Fruit fly (Drosophila melanogaster) whole organism, prepupa: ENCODE results near the gene CG32428.

ENCODE experiments used
- CG1621 ChIP-seq: fragments of 200-800 bp; sonication (Bioruptor generic); optimal IDR thresholded peaks from 3 replicates; lab custom pipeline; 2018; ENCODE audit warnings: missing biosample characterization, mild to moderate bottlenecking, missing genetic modification characterization
- Hr38 ChIP-seq: sonication (Bioruptor generic); optimal IDR thresholded peaks from 2 replicates; lab custom pipeline; 2016; ENCODE audit warnings: missing biosample characterization, missing genetic modification characterization
- cyc ChIP-seq: fragments of 200-800 bp; sonication (Bioruptor generic); optimal IDR thresholded peaks from 3 replicates; lab custom pipeline; 2016; ENCODE audit warnings: missing biosample characterization, missing genetic modification characterization

DNA sequence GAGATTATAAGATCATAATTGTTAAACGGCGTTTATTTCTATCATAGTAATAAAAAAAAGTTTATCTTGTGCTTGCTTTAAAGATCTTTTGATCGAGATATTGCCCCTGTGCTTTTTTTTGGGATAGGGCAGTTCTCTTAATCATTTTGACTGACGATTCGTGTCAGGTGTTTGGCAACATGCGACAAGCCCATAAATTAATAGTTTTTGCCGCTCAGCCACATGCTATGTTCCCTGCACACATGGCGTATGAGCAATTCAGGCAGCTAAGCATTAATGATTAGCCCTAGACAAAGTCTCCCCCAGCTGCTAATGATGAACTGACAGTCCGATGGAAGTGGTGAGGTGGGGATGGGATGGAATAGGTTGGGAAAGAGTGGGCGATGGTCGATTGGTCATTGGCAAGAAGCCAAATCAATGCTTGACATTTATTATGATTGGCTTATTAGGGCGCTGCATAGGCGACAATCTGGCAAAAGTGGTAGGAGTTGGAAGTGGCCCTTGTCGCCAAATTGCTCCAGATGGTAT is 32.6 kb downstream of the CG32428 start:
- no peak for TF ChIP-seq CG1621 (tag; lab: Kevin White, UChicago)
- TF ChIP-seq Hr38 = no peak
- TF ChIP-seq cyc (GFP tag; lab: Kevin White, UChicago) = no peak
